Worm (Caenorhabditis elegans) whole organism, midembryonic: ENCODE data around the gene T09F3.7.

ENCODE experiments used
- T22C8.4 ChIP-seq: fragments of 200-800 bp; sonication (Bioruptor generic); IDR thresholded peaks from 2 replicates; pipeline ENCODE4 v1.3.6; 2022; ENCODE audit warnings: missing genetic modification characterization, missing compliant biosample characterization
- cog-1 ChIP-seq: sonication (generic microtip); optimal IDR thresholded peaks from 2 replicates; lab custom pipeline; 2016; ENCODE audit warnings: missing genetic modification characterization, missing compliant biosample characterization
- flt-1 ChIP-seq: fragments of 200-800 bp; sonication (Bioruptor generic); IDR thresholded peaks from 2 replicates; pipeline ENCODE4 v1.3.6; 2022; ENCODE audit warnings: missing genetic modification characterization, missing compliant biosample characterization
- klf-2 ChIP-seq: fragments of 200-800 bp; sonication (Bioruptor generic); conservative IDR thresholded peaks from 2 replicates; pipeline ENCODE4 v1.3.6; 2022; ENCODE audit warnings: missing genetic modification reagents, missing genetic modification characterization, missing compliant biosample characterization
- med-1 ChIP-seq: sonication (generic microtip); optimal IDR thresholded peaks from 2 replicates; lab custom pipeline; 2017; ENCODE audit warnings: missing genetic modification characterization, mild to moderate bottlenecking, missing compliant biosample characterization, antibody characterized with exemption, missing genetic modification reagents; ENCODE audit not compliant: insufficient read depth
- ref-1 ChIP-seq: fragments of 200-800 bp; sonication (Bioruptor generic); conservative IDR thresholded peaks from 2 replicates; pipeline ENCODE4 v1.3.6; 2022; ENCODE audit warnings: missing genetic modification reagents, missing genetic modification characterization, missing compliant biosample characterization
- tab-1 ChIP-seq: fragments of 200-800 bp; sonication (Bioruptor generic); IDR thresholded peaks from 2 replicates; pipeline ENCODE4 v1.3.6; 2022; ENCODE audit warnings: missing genetic modification characterization, missing compliant biosample characterization
- ztf-23 ChIP-seq: fragments of 200-800 bp; sonication (Bioruptor generic); IDR thresholded peaks from 2 replicates; pipeline ENCODE4 v1.3.6; 2022; ENCODE audit warnings: missing genetic modification reagents, missing genetic modification characterization, missing compliant biosample characterization
- ztf-29 ChIP-seq: fragments of 200-800 bp; sonication (Bioruptor generic); IDR thresholded peaks from 2 replicates; pipeline ENCODE4 v1.3.6; 2022; ENCODE audit warnings: missing genetic modification reagents, missing genetic modification characterization, missing compliant biosample characterization

Gene T09F3.7

DNA sequence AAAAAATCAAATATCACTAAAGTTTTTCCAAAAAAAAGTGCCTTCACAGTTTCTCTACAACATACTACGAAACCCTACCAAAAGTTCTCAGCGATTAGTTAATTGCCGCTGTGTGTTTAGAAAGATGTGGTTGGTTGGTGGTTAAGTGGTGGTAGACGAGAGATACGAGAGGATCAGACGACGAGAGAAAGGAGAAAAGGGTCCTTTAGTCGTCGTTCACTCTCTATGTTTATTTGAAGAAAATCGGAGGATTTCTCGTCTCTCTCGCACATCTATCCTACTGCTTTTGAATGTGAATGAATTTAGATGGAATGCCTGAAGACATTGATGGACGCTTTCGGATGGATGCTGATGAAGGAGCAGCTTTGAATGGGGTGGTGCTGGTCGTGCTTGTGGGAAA, 20.1 kb upstream of the T09F3.7 start:
- TF ChIP-seq tab-1 (no peak), med-1 (GFP tag; lab: Kevin White, UChicago) (no peak), ztf-23 (GFP tag; lab: Robert Waterston, UW) (no peak), flt-1 (GFP tag; lab: Robert Waterston, UW) (no peak), ref-1 (GFP tag; lab: Robert Waterston, UW) (no peak)

DNA sequence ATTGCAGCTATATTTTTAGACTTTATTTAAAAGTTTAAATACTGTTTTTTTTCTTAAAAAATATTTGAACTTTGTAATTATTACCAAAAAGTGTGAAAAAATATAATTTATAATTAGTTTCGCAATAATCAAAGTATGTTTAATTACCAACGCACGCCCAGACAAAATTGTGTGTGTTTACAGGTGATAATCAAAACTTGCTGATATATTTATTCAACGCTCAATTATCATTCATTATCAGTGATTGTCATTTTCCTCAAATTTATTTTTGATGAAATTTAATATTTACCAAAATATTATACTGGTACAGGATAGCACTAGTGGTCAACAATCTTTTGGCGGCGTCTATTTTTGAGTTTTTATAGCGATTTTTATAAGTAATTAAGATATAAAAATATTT, 18.0 kb upstream of the T09F3.7 start:
- TF ChIP-seq ztf-29 (GFP tag; lab: Robert Waterston, UW) (no peak), flt-1 (GFP tag; lab: Robert Waterston, UW) (no peak), ref-1 (GFP tag; lab: Robert Waterston, UW) (no peak), ztf-23 (GFP tag; lab: Robert Waterston, UW) (no peak), klf-2 (no peak), med-1 (GFP tag; lab: Kevin White, UChicago) (no peak), tab-1 (no peak), cog-1 (no peak), T22C8.4 (GFP tag; lab: Robert Waterston, UW) (no peak)

DNA sequence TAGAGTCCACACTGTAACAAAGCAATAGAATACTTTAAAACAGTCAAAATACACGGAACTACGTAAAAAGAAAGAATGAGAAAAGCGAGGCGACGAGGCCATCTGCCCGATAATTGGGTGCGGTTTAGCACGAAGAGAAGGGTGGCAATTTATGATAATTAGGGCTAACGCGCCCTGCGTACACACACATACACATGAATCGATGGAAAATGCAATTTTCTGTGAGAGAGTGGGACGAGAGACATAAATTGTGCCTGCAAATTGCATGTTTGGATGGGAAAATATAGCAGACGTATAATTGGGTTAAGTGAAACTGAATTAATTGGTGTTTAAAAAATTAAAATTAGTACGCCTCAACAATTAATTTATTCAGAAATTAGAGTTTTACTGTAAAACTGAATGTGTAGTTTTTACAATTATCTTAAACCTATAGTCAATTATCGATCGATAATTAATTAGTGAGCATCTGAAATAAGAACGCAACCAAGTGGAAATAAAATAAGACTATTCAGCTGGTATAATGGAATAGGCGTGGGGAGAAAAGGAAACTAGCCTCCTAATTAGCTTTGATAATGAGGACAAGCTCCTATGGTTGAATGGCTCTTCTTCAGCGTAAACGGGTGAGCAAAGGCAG, 17.3 kb upstream of the T09F3.7 start:
- no peak for TF ChIP-seq ztf-29 (GFP tag; lab: Robert Waterston, UW)
- no peak for TF ChIP-seq klf-2
- TF ChIP-seq med-1 (GFP tag; lab: Kevin White, UChicago), result no peak
- TF ChIP-seq T22C8.4 (GFP tag; lab: Robert Waterston, UW), result no peak
- TF ChIP-seq cog-1, result no peak
- no peak for TF ChIP-seq tab-1
- no peak for TF ChIP-seq ref-1 (GFP tag; lab: Robert Waterston, UW)

DNA sequence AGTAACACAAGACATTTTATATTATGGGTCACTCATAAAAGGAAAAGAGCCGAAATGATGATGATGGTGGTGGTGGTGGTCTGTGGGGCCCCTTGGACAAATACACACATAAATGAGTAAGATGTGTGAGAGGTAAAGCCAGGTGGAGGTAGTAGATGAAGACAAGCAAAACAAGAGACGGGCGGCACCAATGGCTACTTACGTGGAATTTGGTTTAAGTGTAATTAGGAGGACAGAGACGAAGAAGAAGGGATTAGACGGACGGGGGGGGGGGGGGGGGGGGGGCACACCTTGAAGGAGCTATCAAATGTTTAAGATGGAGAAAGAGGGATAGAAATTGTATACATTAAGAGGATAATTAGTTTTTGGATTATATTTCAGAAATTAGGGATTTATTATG, 16.2 kb upstream of the T09F3.7 start:
- TF ChIP-seq ref-1 (GFP tag; lab: Robert Waterston, UW) (no peak), ztf-29 (GFP tag; lab: Robert Waterston, UW) (no peak), T22C8.4 (GFP tag; lab: Robert Waterston, UW) (no peak), flt-1 (GFP tag; lab: Robert Waterston, UW) (no peak), ztf-23 (GFP tag; lab: Robert Waterston, UW) (no peak), med-1 (GFP tag; lab: Kevin White, UChicago) (no peak), klf-2 (no peak), tab-1 (no peak), cog-1 (no peak)

DNA sequence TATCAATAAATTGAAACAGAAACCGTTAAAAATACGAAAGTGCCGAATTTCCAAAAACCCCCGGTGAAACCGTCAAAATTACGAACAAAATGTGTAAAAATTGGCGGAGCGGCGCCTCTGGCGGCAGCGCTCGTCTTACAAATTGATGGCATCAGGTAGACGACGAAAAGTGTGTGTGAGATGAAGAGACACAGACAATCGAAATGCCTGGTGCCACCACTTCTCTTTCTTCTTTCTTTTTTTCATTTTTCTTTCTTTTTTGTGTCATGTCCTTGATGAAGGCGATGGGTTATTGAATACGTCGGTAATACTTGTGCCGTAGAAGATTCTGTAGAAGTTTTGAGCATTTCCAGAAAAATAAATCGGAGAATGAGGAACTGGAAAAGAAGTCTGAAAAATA, 13.1 kb upstream of the T09F3.7 start:
- TF ChIP-seq klf-2 (no peak), ztf-29 (GFP tag; lab: Robert Waterston, UW) (no peak), cog-1 (no peak), tab-1 (no peak), ztf-23 (GFP tag; lab: Robert Waterston, UW) (no peak), flt-1 (GFP tag; lab: Robert Waterston, UW) (no peak), ref-1 (GFP tag; lab: Robert Waterston, UW) (no peak), T22C8.4 (GFP tag; lab: Robert Waterston, UW) (no peak), med-1 (GFP tag; lab: Kevin White, UChicago) (no peak)

DNA sequence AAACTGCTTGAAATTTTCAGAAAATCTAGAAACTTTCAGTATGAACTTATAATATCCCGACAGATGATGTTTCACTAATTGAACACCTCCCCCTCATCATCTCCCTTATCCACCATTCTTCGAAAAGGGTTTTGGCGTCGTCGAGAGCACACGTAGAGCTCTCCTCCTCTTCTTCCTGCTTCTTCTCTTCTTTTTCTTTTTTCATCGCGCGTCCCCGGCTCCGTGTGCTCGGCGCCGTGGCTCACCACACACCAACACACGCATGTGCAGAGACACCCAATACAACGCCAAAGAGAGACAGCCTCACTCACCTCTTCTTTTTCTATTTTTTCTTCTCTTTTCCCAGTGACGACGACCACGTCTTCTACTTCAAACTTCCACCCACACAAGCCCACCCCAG, 11.4 kb upstream of the T09F3.7 start:
- TF ChIP-seq T22C8.4 (GFP tag; lab: Robert Waterston, UW) (no peak), ztf-23 (GFP tag; lab: Robert Waterston, UW) (no peak), flt-1 (GFP tag; lab: Robert Waterston, UW) (no peak), cog-1 (no peak), klf-2 (no peak), ztf-29 (GFP tag; lab: Robert Waterston, UW) (no peak), tab-1 (no peak), ref-1 (GFP tag; lab: Robert Waterston, UW) (no peak), med-1 (GFP tag; lab: Kevin White, UChicago) (no peak)

DNA sequence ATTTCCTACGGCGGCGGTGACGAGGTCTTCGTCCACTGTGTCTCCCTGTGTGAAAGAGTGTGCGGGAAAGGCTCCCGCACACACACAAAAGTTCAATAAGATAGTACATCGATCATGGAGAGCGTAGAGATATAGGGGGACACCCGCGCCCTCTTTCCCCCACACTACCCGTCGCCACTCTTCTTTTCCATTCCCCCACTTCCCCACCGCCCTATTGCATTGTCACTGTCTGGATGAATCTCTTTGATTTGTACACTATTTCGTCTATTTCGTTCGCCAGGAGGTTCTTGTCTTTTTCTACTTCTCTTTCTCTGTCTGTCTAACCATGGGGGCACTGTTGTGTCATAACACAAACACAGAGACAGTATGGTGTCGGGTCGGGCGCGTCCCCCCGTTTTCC, 8.7 kb upstream of the T09F3.7 start:
- no peak for TF ChIP-seq ztf-23 (GFP tag; lab: Robert Waterston, UW)
- TF ChIP-seq cog-1, result peak; percentile 49
- TF ChIP-seq ref-1 (GFP tag; lab: Robert Waterston, UW), result no peak
- no peak for TF ChIP-seq ztf-29 (GFP tag; lab: Robert Waterston, UW)
- no peak for TF ChIP-seq flt-1 (GFP tag; lab: Robert Waterston, UW)

DNA sequence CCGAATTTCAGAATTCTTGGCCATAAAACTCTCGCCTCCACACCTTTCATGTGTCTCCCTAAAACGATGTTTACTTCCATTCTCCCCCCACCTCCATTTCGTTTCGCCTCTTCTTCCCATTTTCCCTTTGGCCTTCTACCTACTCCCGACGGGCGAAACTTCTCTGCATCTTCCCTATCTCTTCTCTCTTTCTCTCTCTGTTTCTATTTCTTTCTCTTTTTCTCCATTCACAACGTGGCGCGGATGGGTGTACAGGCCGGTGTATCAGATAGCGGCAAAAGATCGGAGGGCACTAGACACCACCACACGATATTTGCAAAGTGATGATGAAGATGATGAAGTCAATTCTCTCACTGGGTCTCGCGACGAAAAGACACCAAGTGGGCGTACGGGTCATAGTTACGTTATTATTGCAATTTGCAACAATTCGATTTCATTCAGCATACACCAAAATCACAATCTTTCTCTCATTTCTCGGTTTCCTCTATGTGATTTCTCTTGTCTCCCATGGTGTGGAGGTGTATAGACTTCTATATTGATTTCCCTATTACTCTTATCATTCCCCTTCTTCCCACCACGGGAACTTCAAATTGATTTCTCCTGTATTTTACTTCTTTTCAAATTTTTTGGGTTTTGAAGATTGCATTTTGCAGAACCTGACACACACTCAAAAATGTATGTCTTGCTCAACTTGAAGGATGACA, 6.1 kb upstream of the T09F3.7 start, which contains the start of gene ztf-27:
Gene ztf-27 (plus strand): TSS at position 654 of the 704 bp plus-strand sequence.
- no peak for TF ChIP-seq T22C8.4 (GFP tag; lab: Robert Waterston, UW)
- no peak for TF ChIP-seq flt-1 (GFP tag; lab: Robert Waterston, UW)
- no peak for TF ChIP-seq med-1 (GFP tag; lab: Kevin White, UChicago)
- no peak for TF ChIP-seq klf-2
- no peak for TF ChIP-seq ztf-23 (GFP tag; lab: Robert Waterston, UW)
- TF ChIP-seq ztf-29 (GFP tag; lab: Robert Waterston, UW), result no peak
- no peak for TF ChIP-seq tab-1
- no peak for TF ChIP-seq ref-1 (GFP tag; lab: Robert Waterston, UW)
- TF ChIP-seq cog-1, result no peak

DNA sequence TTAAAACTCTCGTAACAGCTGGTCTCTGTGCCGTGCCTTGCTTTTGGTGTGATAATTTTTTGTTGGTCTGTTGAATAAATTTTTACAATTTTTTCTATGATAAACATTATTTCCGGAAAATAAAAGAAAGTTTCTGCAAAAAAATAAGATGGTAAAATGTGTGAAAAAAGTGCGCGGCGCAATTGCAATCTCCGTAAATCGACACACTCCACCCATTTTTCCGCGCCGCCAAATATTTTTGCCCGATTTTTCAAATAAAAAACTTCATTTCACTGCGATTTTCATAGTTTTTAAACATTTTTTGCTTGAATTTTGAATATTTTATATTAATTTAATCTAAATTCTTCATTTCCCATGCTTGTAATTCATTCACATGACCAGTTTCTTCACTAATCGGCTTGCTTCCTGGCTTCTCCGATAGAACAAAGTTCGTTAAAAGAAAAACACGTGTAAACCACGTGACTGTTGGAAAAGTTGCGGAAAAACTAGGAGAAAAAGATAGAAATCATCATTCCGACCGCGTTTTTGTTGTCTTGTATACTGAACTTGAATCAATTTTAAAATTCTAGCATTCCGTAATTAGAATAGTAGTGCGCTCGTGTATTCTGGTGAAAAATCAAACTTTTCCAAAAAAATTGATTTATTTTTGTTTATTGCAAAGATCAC, 2.8 kb upstream of the T09F3.7 start:
- TF ChIP-seq ref-1 (GFP tag; lab: Robert Waterston, UW), result 0 out of 2 replicates have a peak, but pooled peaks have one; percentile 17
- no peak for TF ChIP-seq ztf-29 (GFP tag; lab: Robert Waterston, UW)
- TF ChIP-seq klf-2, result 0 out of 2 replicates have a peak, but pooled peaks have one; percentile 30
- peak; percentile 60 for TF ChIP-seq med-1 (GFP tag; lab: Kevin White, UChicago)
- TF ChIP-seq tab-1, result peak; percentile 58; the same call in 1 of the 2 replicates
- peak; percentile 77 for TF ChIP-seq flt-1 (GFP tag; lab: Robert Waterston, UW)
- TF ChIP-seq ztf-23 (GFP tag; lab: Robert Waterston, UW), result peak; percentile 67; the same call in 1 of the 2 replicates
- peak; percentile 35 for TF ChIP-seq cog-1
- TF ChIP-seq T22C8.4 (GFP tag; lab: Robert Waterston, UW), result no peak
